Fruit fly (Drosophila melanogaster) whole organism, embryonic: ENCODE data around the gene Ldsdh1.

Source experiments
- CG10274 ChIP-seq: fragments of 200-800 bp; sonication (Bioruptor generic); optimal IDR thresholded peaks from 3 replicates; lab custom pipeline; 2017; ENCODE audit warnings: missing biosample characterization, mild to moderate bottlenecking, missing genetic modification characterization
- CG12104 ChIP-seq: fragments of 200-800 bp; sonication (Bioruptor generic); optimal IDR thresholded peaks from 3 replicates; lab custom pipeline; 2016; ENCODE audit warnings: missing biosample characterization, missing genetic modification characterization
- CG13775 ChIP-seq: fragments of 200-800 bp; sonication (Bioruptor generic); optimal IDR thresholded peaks from 3 replicates; lab custom pipeline; 2017; ENCODE audit warnings: missing biosample characterization, mild to moderate bottlenecking, missing genetic modification characterization
- CG14667 ChIP-seq: fragments of 200-800 bp; sonication (Bioruptor generic); IDR thresholded peaks from 2 replicates; pipeline ENCODE4 v1.3.6; 2022; ENCODE audit warnings: missing biosample characterization, missing genetic modification characterization
- CG16779 ChIP-seq: fragments of 200-800 bp; sonication (Bioruptor generic); IDR thresholded peaks from 2 replicates; pipeline ENCODE4 v1.3.6; 2022; ENCODE audit warnings: missing biosample characterization, missing genetic modification characterization
- CG17186 ChIP-seq: fragments of 200-800 bp; sonication (Bioruptor generic); optimal IDR thresholded peaks from 3 replicates; lab custom pipeline; 2017; ENCODE audit warnings: missing biosample characterization, missing genetic modification reagents, missing genetic modification characterization
- CG17829 ChIP-seq: fragments of 200-800 bp; optimal IDR thresholded peaks from 2 replicates; lab custom pipeline; 2019; ENCODE audit warnings: missing biosample characterization, mild to moderate bottlenecking, missing genetic modification characterization, moderate library complexity
- CG30403 ChIP-seq: fragments of 200-800 bp; sonication (Bioruptor generic); optimal IDR thresholded peaks from 3 replicates; lab custom pipeline; 2016; ENCODE audit warnings: missing biosample characterization, missing genetic modification characterization
- CG3995 ChIP-seq: fragments of 200-800 bp; sonication (Bioruptor generic); optimal IDR thresholded peaks from 3 replicates; lab custom pipeline; 2016; ENCODE audit warnings: missing biosample characterization, missing genetic modification characterization
- CG4730 ChIP-seq: fragments of 200-800 bp; sonication (Bioruptor generic); IDR thresholded peaks from 2 replicates; pipeline ENCODE4 v1.3.6; 2022; ENCODE audit warnings: missing biosample characterization, missing genetic modification characterization
- CG7928 ChIP-seq: fragments of 200-800 bp; sonication (Bioruptor generic); optimal IDR thresholded peaks from 2 replicates; lab custom pipeline; 2017; ENCODE audit warnings: missing biosample characterization, mild to moderate bottlenecking, missing genetic modification characterization
- CG8281 ChIP-seq: fragments of 200-800 bp; sonication (Bioruptor generic); optimal IDR thresholded peaks from 2 replicates; lab custom pipeline; 2018; ENCODE audit warnings: missing biosample characterization, mild to moderate bottlenecking, missing genetic modification characterization, moderate library complexity
- CG8944 ChIP-seq: fragments of 200-800 bp; sonication (Bioruptor generic); optimal IDR thresholded peaks from 3 replicates; lab custom pipeline; 2016; ENCODE audit warnings: missing biosample characterization, missing genetic modification characterization
- Chrac-16 ChIP-seq: fragments of 200-800 bp; sonication (Bioruptor generic); optimal IDR thresholded peaks from 3 replicates; lab custom pipeline; 2016; ENCODE audit warnings: missing biosample characterization, missing genetic modification characterization
- CkIIα-i1 ChIP-seq: fragments of 200-800 bp; sonication (Bioruptor generic); IDR thresholded peaks from 2 replicates; pipeline ENCODE4 v1.3.6; 2022; ENCODE audit warnings: missing biosample characterization, missing genetic modification characterization
- CrebB ChIP-seq: fragments of 200-800 bp; sonication (Bioruptor generic); optimal IDR thresholded peaks from 3 replicates; lab custom pipeline; 2018; ENCODE audit warnings: missing biosample characterization, mild to moderate bottlenecking, missing genetic modification characterization
- Doc2 ChIP-seq: fragments of 200-800 bp; sonication (Bioruptor generic); IDR thresholded peaks from 2 replicates; pipeline ENCODE4 v1.3.6; 2022; ENCODE audit warnings: missing biosample characterization, missing genetic modification characterization
- Eip74EF ChIP-seq, 2 experiments: fragments of 200-800 bp in 1 of 2; fragments of >200 bp in 1 of 2; sonication (Bioruptor generic) in 1 of 2; optimal IDR thresholded peaks; 2 replicates each; lab custom pipeline; 2017 to 2019; ENCODE audit warnings: missing biosample characterization in 2 of 2, missing genetic modification characterization in 2 of 2, mild to moderate bottlenecking in 1 of 2, moderate library complexity in 1 of 2
- GATAe ChIP-seq: fragments of 200-800 bp; sonication (Bioruptor generic); conservative IDR thresholded peaks from 2 replicates; pipeline ENCODE4 v1.3.6; 2022; ENCODE audit warnings: missing biosample characterization, missing genetic modification characterization
- HmgD ChIP-seq: fragments of 200-800 bp; sonication (Bioruptor generic); optimal IDR thresholded peaks from 3 replicates; lab custom pipeline; 2016; ENCODE audit warnings: missing biosample characterization, missing genetic modification characterization
- Hmx ChIP-seq: fragments of 200-800 bp; sonication (Bioruptor generic); optimal IDR thresholded peaks from 2 replicates; lab custom pipeline; 2016; ENCODE audit warnings: missing biosample characterization, missing genetic modification characterization
- Hr51 ChIP-seq, 2 experiments: fragments of 200-800 bp; sonication (Bioruptor generic); optimal IDR thresholded peaks; 2 replicates in 1 of 2; 3 replicates in 1 of 2; lab custom pipeline; 2016 to 2018; ENCODE audit warnings: missing biosample characterization in 2 of 2, missing genetic modification characterization in 2 of 2, mild to moderate bottlenecking in 1 of 2, moderate library complexity in 1 of 2
- Mad ChIP-seq: fragments of 200-800 bp; sonication (Bioruptor generic); optimal IDR thresholded peaks from 2 replicates; lab custom pipeline; 2016; ENCODE audit warnings: missing biosample characterization, missing genetic modification characterization
- Myb ChIP-seq: fragments of 200-800 bp; sonication (Bioruptor generic); optimal IDR thresholded peaks from 2 replicates; lab custom pipeline; 2016; ENCODE audit warnings: missing biosample characterization, missing genetic modification characterization
- Ravus ChIP-seq: fragments of 200-800 bp; sonication (Bioruptor generic); IDR thresholded peaks from 2 replicates; pipeline ENCODE4 v1.3.6; 2022; ENCODE audit warnings: missing biosample characterization, missing genetic modification characterization
- Ssrp ChIP-seq: fragments of 200-800 bp; sonication (Bioruptor generic); optimal IDR thresholded peaks from 2 replicates; lab custom pipeline; 2018; ENCODE audit warnings: missing biosample characterization, mild to moderate bottlenecking, missing genetic modification characterization, moderate library complexity
- Stat92E ChIP-seq, 3 experiments: fragments of >200 bp in 2 of 3; fragments of 200-800 bp in 1 of 3; sonication (Bioruptor generic) in 1 of 3; optimal IDR thresholded peaks; 2 replicates each; lab custom pipeline; 2017 to 2019; ENCODE audit warnings: missing biosample characterization in 3 of 3, missing genetic modification characterization in 3 of 3, mild to moderate bottlenecking in 1 of 3, moderate library complexity in 1 of 3
- Tbp ChIP-seq: fragments of >200 bp; optimal IDR thresholded peaks from 2 replicates; lab custom pipeline; 2018; ENCODE audit warnings: missing biosample characterization, missing genetic modification characterization
- ap ChIP-seq: fragments of 200-800 bp; sonication (Bioruptor generic); IDR thresholded peaks from 2 replicates; pipeline ENCODE4 v1.3.6; 2022; ENCODE audit warnings: missing biosample characterization, missing genetic modification characterization
- cg ChIP-seq: fragments of 200-800 bp; sonication (Bioruptor generic); optimal IDR thresholded peaks from 3 replicates; lab custom pipeline; 2019; ENCODE audit warnings: missing biosample characterization, mild to moderate bottlenecking, missing genetic modification characterization, moderate library complexity
- chinmo ChIP-seq: fragments of 200-800 bp; sonication (Bioruptor generic); IDR thresholded peaks from 4 replicates; pipeline ENCODE4 v1.3.6; 2022; ENCODE audit warnings: missing biosample characterization, missing genetic modification characterization; ENCODE audit not compliant: partially characterized antibody
- danr ChIP-seq: fragments of 200-800 bp; sonication (Bioruptor generic); IDR thresholded peaks from 2 replicates; pipeline ENCODE4 v1.3.6; 2022; ENCODE audit warnings: missing biosample characterization, missing genetic modification characterization
- dmrt11E ChIP-seq: fragments of 200-800 bp; sonication (Bioruptor generic); optimal IDR thresholded peaks from 3 replicates; lab custom pipeline; 2018; ENCODE audit warnings: missing biosample characterization, mild to moderate bottlenecking, missing genetic modification characterization, moderate library complexity
- fd102C ChIP-seq: fragments of 200-800 bp; sonication (Bioruptor generic); optimal IDR thresholded peaks from 2 replicates; lab custom pipeline; 2018; ENCODE audit warnings: missing biosample characterization, mild to moderate bottlenecking, missing genetic modification characterization, moderate library complexity
- fd96Cb ChIP-seq: fragments of 200-800 bp; sonication (Bioruptor generic); optimal IDR thresholded peaks from 2 replicates; lab custom pipeline; 2018; ENCODE audit warnings: missing biosample characterization, mild to moderate bottlenecking, missing genetic modification characterization, moderate library complexity
- fu2 ChIP-seq: fragments of 200-800 bp; sonication (Bioruptor generic); optimal IDR thresholded peaks from 2 replicates; lab custom pipeline; 2016; ENCODE audit warnings: missing biosample characterization, missing genetic modification characterization
- kni ChIP-seq: fragments of 200-800 bp; sonication (Bioruptor generic); optimal IDR thresholded peaks from 3 replicates; lab custom pipeline; 2017; ENCODE audit warnings: mild to moderate bottlenecking, missing biosample characterization, missing genetic modification reagents, missing genetic modification characterization
- lov ChIP-seq, 2 experiments: fragments of 200-800 bp in 1 of 2; fragments of >200 bp in 1 of 2; sonication (Bioruptor generic) in 1 of 2; IDR thresholded peaks in 1 of 2; optimal IDR thresholded peaks in 1 of 2; 2 replicates in 1 of 2; 3 replicates in 1 of 2; pipeline versions ENCODE4 v1.3.6 to Lab custom; 2017 to 2022; ENCODE audit warnings: missing biosample characterization in 1 of 2, missing genetic modification characterization in 1 of 2
- luna ChIP-seq: fragments of 200-800 bp; sonication (Bioruptor generic); optimal IDR thresholded peaks from 2 replicates; lab custom pipeline; 2016; ENCODE audit warnings: missing biosample characterization, missing genetic modification characterization
- mam ChIP-seq: fragments of 200-800 bp; sonication (Bioruptor generic); optimal IDR thresholded peaks from 3 replicates; lab custom pipeline; 2016; ENCODE audit warnings: missing biosample characterization, missing genetic modification characterization
- mirr ChIP-seq: fragments of 200-800 bp; sonication (Bioruptor generic); optimal IDR thresholded peaks from 3 replicates; lab custom pipeline; 2018; ENCODE audit warnings: missing biosample characterization, mild to moderate bottlenecking, missing genetic modification characterization
- mld ChIP-seq: fragments of 200-800 bp; sonication (Bioruptor generic); IDR thresholded peaks from 3 replicates; pipeline ENCODE4 v1.3.6; 2022; ENCODE audit warnings: missing biosample characterization, missing genetic modification characterization; ENCODE audit not compliant: partially characterized antibody
- psq ChIP-seq: fragments of 200-800 bp; sonication (Bioruptor generic); optimal IDR thresholded peaks from 2 replicates; lab custom pipeline; 2017; ENCODE audit warnings: missing biosample characterization, missing genetic modification characterization
- ranshi ChIP-seq: fragments of 200-800 bp; sonication (Bioruptor generic); IDR thresholded peaks from 2 replicates; pipeline ENCODE4 v1.3.6; 2022; ENCODE audit warnings: missing biosample characterization, missing genetic modification characterization
- rib ChIP-seq: fragments of 200-800 bp; sonication (Bioruptor generic); IDR thresholded peaks from 2 replicates; pipeline ENCODE4 v1.3.6; 2022; ENCODE audit warnings: missing biosample characterization, missing genetic modification characterization
- sqz ChIP-seq: fragments of 200-800 bp; sonication (Bioruptor generic); optimal IDR thresholded peaks from 3 replicates; lab custom pipeline; 2018; ENCODE audit warnings: missing biosample characterization, mild to moderate bottlenecking, missing genetic modification characterization
- stc ChIP-seq: fragments of 200-800 bp; sonication (Bioruptor generic); IDR thresholded peaks from 2 replicates; pipeline ENCODE4 v1.3.6; 2022; ENCODE audit warnings: missing biosample characterization, missing genetic modification characterization
- unc-4 ChIP-seq: fragments of 200-800 bp; sonication (Bioruptor generic); IDR thresholded peaks from 2 replicates; pipeline ENCODE4 v1.3.6; 2022; ENCODE audit warnings: missing biosample characterization, missing genetic modification characterization; ENCODE audit not compliant: partially characterized antibody
- wek ChIP-seq: fragments of 200-800 bp; sonication (Bioruptor generic); optimal IDR thresholded peaks from 3 replicates; lab custom pipeline; 2018; ENCODE audit warnings: missing biosample characterization, mild to moderate bottlenecking, missing genetic modification characterization, moderate library complexity
- zfh2 ChIP-seq: fragments of 200-800 bp; sonication (Bioruptor generic); optimal IDR thresholded peaks from 2 replicates; lab custom pipeline; 2016; ENCODE audit warnings: missing biosample characterization, missing genetic modification characterization

The Ldsdh1 gene

dm6 chrX:8125224-8125649 lies 43.8 kb upstream of the Ldsdh1 start (continued):
- no peak for TF ChIP-seq CkIIα-i1 (GFP tag; lab: Robert Waterston, UW)
- no peak for TF ChIP-seq fd102C (GFP tag; lab: Kevin White, UChicago)
- TF ChIP-seq CG30403: peak; percentile 48
- no peak for TF ChIP-seq CG17186 (GFP tag; lab: Kevin White, UChicago)
- no peak for TF ChIP-seq mam
- no peak for TF ChIP-seq zfh2
- TF ChIP-seq mld: no peak
- no peak for TF ChIP-seq Myb (GFP tag; lab: Kevin White, UChicago)
- TF ChIP-seq Doc2 (GFP tag; lab: Robert Waterston, UW): no peak
- TF ChIP-seq sqz: peak; percentile 12
- TF ChIP-seq CG4730: peak; percentile 6; the same call in 1 of the 2 replicates
- peak; percentile 53 for TF ChIP-seq fd96Cb (tag; lab: Kevin White, UChicago)
- no peak for TF ChIP-seq Ravus (GFP tag; lab: Robert Waterston, UW)
- TF ChIP-seq Mad: no peak
- peak; percentile 45 for TF ChIP-seq dmrt11E (tag; lab: Kevin White, UChicago)
- TF ChIP-seq CG17829 (tag; lab: Kevin White, UChicago): peak; percentile 56
- no peak for TF ChIP-seq CG16779 (GFP tag; lab: Robert Waterston, UW)
- TF ChIP-seq mirr (GFP tag; lab: Kevin White, UChicago): no peak
- no peak for TF ChIP-seq Hmx (GFP tag; lab: Kevin White, UChicago)
- TF ChIP-seq CrebB (tag; lab: Kevin White, UChicago): no peak
- TF ChIP-seq CG13775: peak; percentile 43
- TF ChIP-seq CG10274 (GFP tag; lab: Kevin White, UChicago): no peak
- no peak for TF ChIP-seq cg (GFP tag; lab: Kevin White, UChicago)
- no peak for TF ChIP-seq ap (GFP tag; lab: Robert Waterston, UW)
- no peak for TF ChIP-seq unc-4
- TF ChIP-seq stc (GFP tag; lab: Robert Waterston, UW): peak; percentile 54; the same call in 1 of the 2 replicates
- no peak for TF ChIP-seq HmgD
- TF ChIP-seq Chrac-16 (GFP tag; lab: Kevin White, UChicago): no peak
- no peak for TF ChIP-seq CG3995 (GFP tag; lab: Kevin White, UChicago)
- no peak for TF ChIP-seq Tbp (GFP tag; lab: Kevin White, UChicago)
- no peak for TF ChIP-seq danr (GFP tag; lab: Robert Waterston, UW)
- TF ChIP-seq Eip74EF (GFP tag; optimal IDR thresholded peaks at IDR 0.05; lab: Kevin White, UChicago): peak in 1 of 2 experiments; percentile 69
- peak; percentile 74 for TF ChIP-seq Ssrp (tag; lab: Kevin White, UChicago)
- TF ChIP-seq CG7928 (GFP tag; lab: Kevin White, UChicago): no peak
- TF ChIP-seq CG14667: no peak
- TF ChIP-seq fu2 (GFP tag; lab: Kevin White, UChicago): no peak
- TF ChIP-seq CG8281: no peak
- peak in 1 of 2 experiments; percentile 71 for TF ChIP-seq Hr51 (GFP tag; optimal IDR thresholded peaks at IDR 0.05; lab: Kevin White, UChicago)
- no peak for TF ChIP-seq lov (optimal IDR thresholded peaks at IDR 0.05; lab: Kevin White, UChicago)
- no peak for TF ChIP-seq lov (GFP tag; IDR thresholded peaks at IDR 0.05; lab: Robert Waterston, UW)
- TF ChIP-seq GATAe (GFP tag; lab: Robert Waterston, UW): no peak
- no peak for TF ChIP-seq psq (GFP tag; lab: Kevin White, UChicago)
- TF ChIP-seq Stat92E (GFP tag; optimal IDR thresholded peaks at IDR 0.05; lab: Kevin White, UChicago): no peak
- TF ChIP-seq chinmo: 0 out of 4 replicates have a peak, but pooled peaks have one; percentile 20
- no peak for TF ChIP-seq ranshi (GFP tag; lab: Robert Waterston, UW)
- TF ChIP-seq wek (GFP tag; lab: Kevin White, UChicago): no peak
- TF ChIP-seq luna (GFP tag; lab: Kevin White, UChicago): no peak
- peak; percentile 27 for TF ChIP-seq CG12104 (GFP tag; lab: Kevin White, UChicago)
- no peak for TF ChIP-seq kni (GFP tag; lab: Kevin White, UChicago)
- TF ChIP-seq rib (GFP tag; lab: Robert Waterston, UW): no peak
- no peak for TF ChIP-seq CG8944 (GFP tag; lab: Kevin White, UChicago)
